Fruit fly (Drosophila melanogaster) whole organism, embryonic: Measurements from ENCODE around the gene Cipc.

Experiments
- ATbp ChIP-seq: fragments of 200-800 bp; sonication (Bioruptor generic); optimal IDR thresholded peaks from 2 replicates; lab custom pipeline; 2017; ENCODE audit warnings: missing biosample characterization, mild to moderate bottlenecking, missing genetic modification characterization, missing genetic modification reagents
- Atf3 ChIP-seq: fragments of 200-800 bp; sonication (Bioruptor generic); optimal IDR thresholded peaks from 3 replicates; lab custom pipeline; 2016; ENCODE audit warnings: missing biosample characterization, missing genetic modification characterization
- Atf6 ChIP-seq: fragments of 200-800 bp; sonication (Bioruptor generic); IDR thresholded peaks from 2 replicates; pipeline ENCODE4 v1.3.6; 2022; ENCODE audit warnings: missing biosample characterization, missing genetic modification characterization
- CG10321 ChIP-seq: fragments of 200-800 bp; sonication (Bioruptor generic); IDR thresholded peaks from 2 replicates; pipeline ENCODE4 v1.3.6; 2022; ENCODE audit warnings: missing biosample characterization, missing genetic modification characterization
- CG12104 ChIP-seq: fragments of 200-800 bp; sonication (Bioruptor generic); optimal IDR thresholded peaks from 3 replicates; lab custom pipeline; 2016; ENCODE audit warnings: missing biosample characterization, missing genetic modification characterization
- CG14860 ChIP-seq: fragments of 200-800 bp; sonication (Bioruptor generic); IDR thresholded peaks from 3 replicates; pipeline ENCODE4 v1.3.6; 2022; ENCODE audit warnings: missing biosample characterization, missing genetic modification characterization; ENCODE audit not compliant: partially characterized antibody
- CG18262 ChIP-seq: fragments of 200-800 bp; optimal IDR thresholded peaks from 3 replicates; lab custom pipeline; 2019; ENCODE audit warnings: missing biosample characterization, mild to moderate bottlenecking, missing genetic modification characterization, moderate library complexity
- CG42726 ChIP-seq: fragments of 200-800 bp; sonication (Bioruptor generic); IDR thresholded peaks from 2 replicates; pipeline ENCODE4 v1.3.6; 2022; ENCODE audit warnings: missing biosample characterization, missing genetic modification characterization; ENCODE audit not compliant: partially characterized antibody
- CG4360 ChIP-seq: fragments of 200-800 bp; sonication (Bioruptor generic); IDR thresholded peaks from 2 replicates; pipeline ENCODE4 v1.3.6; 2022; ENCODE audit warnings: missing biosample characterization, missing genetic modification characterization
- CG4854 ChIP-seq: fragments of 200-800 bp; sonication (Bioruptor generic); optimal IDR thresholded peaks from 2 replicates; lab custom pipeline; 2016; ENCODE audit warnings: missing biosample characterization, missing genetic modification characterization, inconsistent platforms
- CG7745 ChIP-seq: fragments of 200-800 bp; sonication (Bioruptor generic); optimal IDR thresholded peaks from 2 replicates; lab custom pipeline; 2018; ENCODE audit warnings: missing biosample characterization, mild to moderate bottlenecking, missing genetic modification characterization, moderate library complexity
- CG8924 ChIP-seq: fragments of 200-800 bp; optimal IDR thresholded peaks from 3 replicates; lab custom pipeline; 2019; ENCODE audit warnings: missing biosample characterization, mild to moderate bottlenecking, missing genetic modification characterization, moderate library complexity
- Dad ChIP-seq: fragments of 200-800 bp; sonication (Bioruptor generic); optimal IDR thresholded peaks from 3 replicates; lab custom pipeline; 2016; ENCODE audit warnings: missing biosample characterization, missing genetic modification characterization
- Dref ChIP-seq: fragments of 200-800 bp; sonication (Bioruptor generic); IDR thresholded peaks from 2 replicates; pipeline ENCODE4 v1.3.6; 2022; ENCODE audit warnings: missing biosample characterization, missing genetic modification characterization
- Ets65A ChIP-seq: fragments of 200-800 bp; sonication (Bioruptor generic); peaks from one replicate; lab custom pipeline; 2016; ENCODE audit warnings: missing biosample characterization, missing genetic modification characterization
- Gsc ChIP-seq: fragments of 200-800 bp; sonication (Bioruptor generic); IDR thresholded peaks from 2 replicates; pipeline ENCODE4 v1.3.6; 2022; ENCODE audit warnings: missing biosample characterization, missing genetic modification characterization
- Hand ChIP-seq: fragments of 200-800 bp; sonication (Bioruptor generic); optimal IDR thresholded peaks from 2 replicates; lab custom pipeline; 2017; ENCODE audit warnings: mild to moderate bottlenecking, missing biosample characterization, missing genetic modification reagents, missing genetic modification characterization
- Hr51 ChIP-seq, 2 experiments: fragments of 200-800 bp; sonication (Bioruptor generic); optimal IDR thresholded peaks; 2 replicates in 1 of 2; 3 replicates in 1 of 2; lab custom pipeline; 2016 to 2018; ENCODE audit warnings: missing biosample characterization in 2 of 2, missing genetic modification characterization in 2 of 2, mild to moderate bottlenecking in 1 of 2, moderate library complexity in 1 of 2
- Hsf ChIP-seq: fragments of 200-800 bp; sonication (Bioruptor generic); optimal IDR thresholded peaks from 3 replicates; lab custom pipeline; 2016; ENCODE audit warnings: missing biosample characterization, missing genetic modification characterization
- MTF-1 ChIP-seq: fragments of 200-800 bp; sonication (Bioruptor generic); optimal IDR thresholded peaks from 2 replicates; lab custom pipeline; 2018; ENCODE audit warnings: missing biosample characterization, mild to moderate bottlenecking, missing genetic modification characterization, borderline replicate concordance
- Mad ChIP-seq: fragments of 200-800 bp; sonication (Bioruptor generic); optimal IDR thresholded peaks from 2 replicates; lab custom pipeline; 2016; ENCODE audit warnings: missing biosample characterization, missing genetic modification characterization
- Mrtf ChIP-seq: fragments of 200-800 bp; sonication (Bioruptor generic); IDR thresholded peaks from 3 replicates; pipeline ENCODE4 v1.3.6; 2022; ENCODE audit warnings: missing biosample characterization, missing genetic modification characterization
- Myb ChIP-seq: fragments of 200-800 bp; sonication (Bioruptor generic); optimal IDR thresholded peaks from 2 replicates; lab custom pipeline; 2016; ENCODE audit warnings: missing biosample characterization, missing genetic modification characterization
- NC2α ChIP-seq: fragments of 200-800 bp; sonication (Bioruptor generic); optimal IDR thresholded peaks from 2 replicates; lab custom pipeline; 2016; ENCODE audit warnings: missing biosample characterization, missing genetic modification characterization
- NFAT ChIP-seq: fragments of 200-800 bp; sonication (Bioruptor generic); IDR thresholded peaks from 2 replicates; pipeline ENCODE4 v1.3.6; 2022; ENCODE audit warnings: missing biosample characterization, missing genetic modification characterization
- Oli ChIP-seq: fragments of 200-800 bp; sonication (Bioruptor generic); optimal IDR thresholded peaks from 2 replicates; lab custom pipeline; 2018; ENCODE audit warnings: missing biosample characterization, mild to moderate bottlenecking, missing genetic modification characterization, moderate library complexity
- Sox100B ChIP-seq: fragments of 200-800 bp; sonication (Bioruptor generic); optimal IDR thresholded peaks from 3 replicates; lab custom pipeline; 2018; ENCODE audit warnings: missing biosample characterization, mild to moderate bottlenecking, missing genetic modification characterization
- az2 ChIP-seq: fragments of 200-800 bp; sonication (Bioruptor generic); optimal IDR thresholded peaks from 3 replicates; lab custom pipeline; 2016; ENCODE audit warnings: missing biosample characterization, missing genetic modification characterization
- croc ChIP-seq: fragments of 200-800 bp; sonication (Bioruptor generic); conservative IDR thresholded peaks from 3 replicates; pipeline ENCODE4 v1.3.6; 2022; ENCODE audit warnings: missing biosample characterization, missing genetic modification characterization
- dysf ChIP-seq: fragments of 200-800 bp; sonication (Bioruptor generic); IDR thresholded peaks from 3 replicates; pipeline ENCODE4 v1.3.6; 2022; ENCODE audit warnings: missing biosample characterization, missing genetic modification characterization
- gem ChIP-seq: fragments of 200-800 bp; sonication (Bioruptor generic); optimal IDR thresholded peaks from 2 replicates; lab custom pipeline; 2019; ENCODE audit warnings: missing biosample characterization, mild to moderate bottlenecking, missing genetic modification characterization, moderate library complexity
- jing ChIP-seq: fragments of 200-800 bp; sonication (Bioruptor generic); optimal IDR thresholded peaks from 2 replicates; lab custom pipeline; 2018; ENCODE audit warnings: missing biosample characterization, mild to moderate bottlenecking, missing genetic modification characterization
- peb ChIP-seq: fragments of 200-800 bp; sonication (Bioruptor generic); IDR thresholded peaks from 2 replicates; pipeline ENCODE4 v1.3.6; 2022; ENCODE audit warnings: missing biosample characterization, missing genetic modification characterization
- pfk ChIP-seq: fragments of 200-800 bp; sonication (Bioruptor generic); optimal IDR thresholded peaks from 2 replicates; lab custom pipeline; 2018; ENCODE audit warnings: missing biosample characterization, mild to moderate bottlenecking, missing genetic modification characterization, moderate library complexity
- pho ChIP-seq: fragments of 200-800 bp; sonication (Bioruptor generic); optimal IDR thresholded peaks from 2 replicates; lab custom pipeline; 2016; ENCODE audit warnings: missing biosample characterization, missing genetic modification characterization
- run ChIP-seq: fragments of 200-800 bp; sonication (Bioruptor generic); optimal IDR thresholded peaks from 3 replicates; lab custom pipeline; 2018; ENCODE audit warnings: missing biosample characterization, mild to moderate bottlenecking, missing genetic modification characterization
- slp2 ChIP-seq: fragments of 200-800 bp; sonication (Bioruptor generic); optimal IDR thresholded peaks from 2 replicates; lab custom pipeline; 2016; ENCODE audit warnings: missing biosample characterization, missing genetic modification characterization
- tio ChIP-seq: fragments of 200-800 bp; sonication (Bioruptor generic); optimal IDR thresholded peaks from 2 replicates; lab custom pipeline; 2017; ENCODE audit warnings: missing biosample characterization, missing genetic modification characterization, inconsistent platforms
- yki ChIP-seq: fragments of >200 bp; optimal IDR thresholded peaks from 3 replicates; lab custom pipeline; 2018

The Cipc gene

DNA sequence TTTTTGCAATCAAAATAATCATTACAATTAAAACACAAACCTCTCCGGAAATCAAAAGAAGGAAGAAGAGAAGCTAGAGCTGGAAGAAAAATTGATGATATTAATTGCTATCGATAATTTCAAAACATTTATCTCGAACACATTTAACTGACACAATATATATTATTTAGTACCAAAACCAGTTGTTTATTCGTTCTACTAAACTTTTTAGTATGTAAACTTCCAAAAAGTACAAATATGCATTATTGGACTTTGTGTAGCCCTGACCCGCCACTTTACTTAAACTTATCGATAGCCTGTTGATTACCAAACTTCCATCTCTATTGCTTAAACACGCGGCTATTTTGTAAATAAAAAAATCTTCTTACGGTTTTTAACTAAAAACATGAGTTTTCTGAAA lies 47.5 kb upstream of the Cipc start, which contains the start of the genes RpL34a and Trmt61 (continued):
- TF ChIP-seq Hand (GFP tag; lab: Kevin White, UChicago) (peak; percentile 73), CG8924 (tag; lab: Kevin White, UChicago) (peak; percentile 88), Gsc (GFP tag; lab: Robert Waterston, UW) (no peak), Hsf (GFP tag; lab: Kevin White, UChicago) (peak; percentile 86), Dad (GFP tag; lab: Kevin White, UChicago) (peak; percentile 69), Sox100B (peak; percentile 96)
- TF ChIP-seq, all 482 proteins: peak for 410

DNA sequence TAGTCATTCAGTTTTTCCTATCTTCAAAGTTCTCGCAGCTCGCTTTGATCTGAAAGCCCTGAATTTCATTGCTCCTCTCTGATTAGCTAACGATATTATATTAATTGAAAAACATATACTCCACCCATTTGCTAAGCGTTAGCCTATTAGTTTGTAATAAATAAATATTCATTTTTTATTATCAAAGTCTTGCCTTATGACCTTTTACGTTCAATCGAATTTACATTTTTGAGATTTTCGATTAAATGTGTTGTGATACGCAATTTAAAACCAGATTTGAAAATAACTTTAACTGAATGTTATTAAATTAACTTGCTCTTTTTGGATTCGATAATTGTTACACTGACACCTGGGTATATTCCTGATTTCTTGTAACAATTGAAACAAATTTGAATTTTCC lies 43.8 kb upstream of the Cipc start, which contains the start of gene CG14551:
Gene CG14551 (minus strand): TSS at position 101 of the 400 bp plus-strand sequence.
- TF ChIP-seq NFAT (GFP tag; lab: Robert Waterston, UW) (no peak), peb (GFP tag; lab: Robert Waterston, UW) (no peak), dysf (GFP tag; lab: Robert Waterston, UW) (no peak), run (tag; lab: Kevin White, UChicago) (no peak), Mad (GFP tag; lab: Kevin White, UChicago) (no peak), gem (tag; lab: Kevin White, UChicago) (no peak), Atf6 (no peak), CG18262 (tag; lab: Kevin White, UChicago) (no peak), slp2 (GFP tag; lab: Kevin White, UChicago) (no peak), CG7745 (tag; lab: Kevin White, UChicago) (no peak), tio (GFP tag; lab: Kevin White, UChicago) (no peak), Hr51 (GFP tag; optimal IDR thresholded peaks at IDR 0.05; lab: Kevin White, UChicago) (no peak), Mrtf (GFP tag; lab: Robert Waterston, UW) (no peak), CG14860 (GFP tag; lab: Robert Waterston, UW) (no peak), CG10321 (GFP tag; lab: Robert Waterston, UW) (no peak), CG12104 (GFP tag; lab: Kevin White, UChicago) (no peak)

DNA sequence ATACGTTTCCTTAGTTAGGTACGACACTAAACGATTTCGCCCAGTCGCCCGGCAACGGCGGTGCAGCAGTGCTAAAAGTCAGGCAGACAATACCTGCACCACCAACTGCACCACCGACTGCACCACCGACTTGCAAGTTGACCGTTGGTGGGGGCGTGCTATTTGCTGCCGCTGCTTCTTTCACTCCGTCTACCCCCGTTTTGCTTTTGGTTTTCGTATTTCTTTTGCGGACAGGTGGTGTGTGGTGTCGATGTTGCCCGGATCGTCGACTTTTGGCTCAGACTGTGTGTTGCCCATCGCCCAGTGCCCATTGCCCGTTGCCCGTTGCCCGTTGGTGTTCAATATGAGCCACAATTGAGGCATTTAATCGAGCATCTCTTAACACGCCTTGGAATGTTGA lies 42.0 kb upstream of the Cipc start:
- TF ChIP-seq jing (no peak), CG42726 (GFP tag; lab: Robert Waterston, UW) (no peak), Dref (GFP tag; lab: Robert Waterston, UW) (no peak), pfk (no peak), yki (no peak), Ets65A (peak; percentile 52), pho (GFP tag; lab: Kevin White, UChicago) (no peak), CG4360 (GFP tag; lab: Robert Waterston, UW) (no peak)
- TF ChIP-seq, all 482 proteins: peak for 1

DNA sequence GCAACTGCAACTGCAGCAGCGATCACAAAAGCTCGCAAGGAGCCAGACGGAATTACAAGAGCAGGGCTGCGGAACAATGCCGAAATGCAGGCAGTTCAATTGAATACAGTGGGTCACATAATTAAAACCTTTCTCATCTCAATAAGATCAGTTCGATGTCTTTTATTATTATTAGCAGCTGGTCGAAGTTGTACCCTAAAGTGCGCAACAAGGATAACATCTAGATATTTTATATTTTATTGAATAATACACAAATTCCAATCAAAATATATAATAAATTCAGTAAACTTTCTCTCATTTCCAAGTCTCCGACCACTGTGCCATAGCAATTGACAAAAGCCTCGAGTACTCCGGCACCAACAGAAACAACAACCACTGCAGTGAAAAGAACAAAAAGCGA lies 38.5 kb upstream of the Cipc start:
- no peak for TF ChIP-seq NC2α (GFP tag; lab: Kevin White, UChicago)
- no peak for TF ChIP-seq Ets65A
- no peak for TF ChIP-seq CG4854
- TF ChIP-seq ATbp = no peak
- no peak for TF ChIP-seq pfk
- TF ChIP-seq Atf3 (GFP tag; lab: Kevin White, UChicago) = no peak
- no peak for TF ChIP-seq croc (GFP tag; lab: Robert Waterston, UW)
- TF ChIP-seq Oli (tag; lab: Kevin White, UChicago) = no peak
- no peak for TF ChIP-seq Myb (GFP tag; lab: Kevin White, UChicago)
- TF ChIP-seq MTF-1 (GFP tag; lab: Kevin White, UChicago) = no peak
- TF ChIP-seq az2 (GFP tag; lab: Kevin White, UChicago) = no peak
- TF ChIP-seq, all 482 proteins: peak for 0
